Worm (Caenorhabditis elegans) whole organism, midembryonic: ENCODE results near the gene C03H5.9.

ENCODE experiments used
- T22C8.4 ChIP-seq: fragments of 200-800 bp; sonication (Bioruptor generic); IDR thresholded peaks from 2 replicates; pipeline ENCODE4 v1.3.6; 2022; ENCODE audit warnings: missing genetic modification characterization, missing compliant biosample characterization
- cog-1 ChIP-seq: sonication (generic microtip); optimal IDR thresholded peaks from 2 replicates; lab custom pipeline; 2016; ENCODE audit warnings: missing genetic modification characterization, missing compliant biosample characterization
- flt-1 ChIP-seq: fragments of 200-800 bp; sonication (Bioruptor generic); IDR thresholded peaks from 2 replicates; pipeline ENCODE4 v1.3.6; 2022; ENCODE audit warnings: missing genetic modification characterization, missing compliant biosample characterization
- klf-2 ChIP-seq: fragments of 200-800 bp; sonication (Bioruptor generic); conservative IDR thresholded peaks from 2 replicates; pipeline ENCODE4 v1.3.6; 2022; ENCODE audit warnings: missing genetic modification reagents, missing genetic modification characterization, missing compliant biosample characterization
- med-1 ChIP-seq: sonication (generic microtip); optimal IDR thresholded peaks from 2 replicates; lab custom pipeline; 2017; ENCODE audit warnings: missing genetic modification characterization, mild to moderate bottlenecking, missing compliant biosample characterization, antibody characterized with exemption, missing genetic modification reagents; ENCODE audit not compliant: insufficient read depth
- ref-1 ChIP-seq: fragments of 200-800 bp; sonication (Bioruptor generic); conservative IDR thresholded peaks from 2 replicates; pipeline ENCODE4 v1.3.6; 2022; ENCODE audit warnings: missing genetic modification reagents, missing genetic modification characterization, missing compliant biosample characterization
- tab-1 ChIP-seq: fragments of 200-800 bp; sonication (Bioruptor generic); IDR thresholded peaks from 2 replicates; pipeline ENCODE4 v1.3.6; 2022; ENCODE audit warnings: missing genetic modification characterization, missing compliant biosample characterization
- ztf-23 ChIP-seq: fragments of 200-800 bp; sonication (Bioruptor generic); IDR thresholded peaks from 2 replicates; pipeline ENCODE4 v1.3.6; 2022; ENCODE audit warnings: missing genetic modification reagents, missing genetic modification characterization, missing compliant biosample characterization
- ztf-29 ChIP-seq: fragments of 200-800 bp; sonication (Bioruptor generic); IDR thresholded peaks from 2 replicates; pipeline ENCODE4 v1.3.6; 2022; ENCODE audit warnings: missing genetic modification reagents, missing genetic modification characterization, missing compliant biosample characterization

C03H5.9 gene

DNA sequence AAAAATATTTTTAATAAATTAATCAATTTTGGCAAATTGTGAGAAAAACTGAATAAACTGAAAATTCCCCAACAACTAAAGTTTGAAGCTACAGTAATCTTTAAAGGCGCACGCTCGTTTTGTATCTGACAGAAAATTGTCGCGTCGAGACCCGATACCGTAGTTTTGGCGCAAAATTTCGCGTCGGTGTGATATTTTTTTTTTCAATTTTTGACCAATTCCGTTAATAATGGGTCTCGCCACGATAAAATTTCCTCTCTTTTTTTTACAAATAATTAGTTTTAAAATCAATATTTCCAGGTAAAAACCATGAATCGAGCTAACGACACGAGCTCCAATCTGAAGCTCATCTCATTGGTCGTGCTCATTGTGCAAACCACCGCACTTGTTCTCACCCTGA is 10.1 kb downstream of the C03H5.9 start, which contains the start of gene nstp-4:
nstp-4 (plus strand) TSS at position 301 of the 400 bp plus-strand sequence.
- TF ChIP-seq cog-1 (tag; lab: Kevin White, UChicago) (no peak), tab-1 (GFP tag; lab: Robert Waterston, UW) (no peak), flt-1 (GFP tag; lab: Robert Waterston, UW) (no peak), med-1 (GFP tag; lab: Kevin White, UChicago) (no peak), ztf-29 (GFP tag; lab: Robert Waterston, UW) (no peak), T22C8.4 (GFP tag; lab: Robert Waterston, UW) (no peak), ref-1 (GFP tag; lab: Robert Waterston, UW) (no peak), klf-2 (GFP tag; lab: Robert Waterston, UW) (no peak)

DNA sequence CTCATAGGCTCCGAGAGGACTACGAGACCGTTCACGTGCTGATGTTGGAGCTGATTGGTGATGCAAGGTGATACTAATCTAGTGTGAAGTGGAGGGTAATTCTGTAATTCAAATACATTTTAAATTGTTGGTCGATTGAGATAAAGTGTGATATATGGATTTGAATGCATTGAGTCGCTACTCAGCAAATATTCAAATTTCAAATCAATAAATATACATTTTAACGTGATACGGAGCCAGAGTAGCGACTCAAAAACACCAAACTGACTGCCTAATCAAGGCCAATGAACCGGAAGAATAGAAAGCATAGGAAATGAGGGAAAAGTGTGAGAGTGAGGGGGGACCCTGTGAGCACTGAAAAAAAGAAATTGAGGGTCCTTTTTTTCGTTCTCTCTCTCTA is 20.9 kb downstream of the C03H5.9 start, which contains the start of gene C03H5.6:
C03H5.6 (minus strand) TSS at position 101 of the 400 bp plus-strand sequence.
- no peak for TF ChIP-seq cog-1 (tag; lab: Kevin White, UChicago)
- no peak for TF ChIP-seq klf-2 (GFP tag; lab: Robert Waterston, UW)
- TF ChIP-seq med-1 (GFP tag; lab: Kevin White, UChicago) = no peak

DNA sequence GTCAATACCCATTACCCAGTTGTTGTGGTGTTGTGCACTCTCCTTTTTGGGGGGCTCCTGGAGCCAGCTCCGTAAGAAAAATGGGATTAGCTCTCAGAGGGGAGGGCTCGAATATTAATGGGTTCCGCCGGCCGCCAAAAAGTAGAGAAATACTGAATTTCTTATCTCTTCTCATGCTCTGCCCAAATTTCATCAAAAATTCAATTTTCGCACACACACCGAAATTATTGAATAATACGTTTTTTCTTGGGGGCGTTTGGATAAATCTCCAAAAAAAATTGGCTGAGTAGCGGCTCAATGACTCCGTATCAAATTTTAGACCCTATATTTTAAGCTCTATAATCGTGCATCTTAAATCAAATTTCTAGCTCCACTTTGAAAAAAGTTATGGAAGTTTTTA is 21.7 kb downstream of the C03H5.9 start:
- TF ChIP-seq tab-1 (GFP tag; lab: Robert Waterston, UW) (no peak), ztf-29 (GFP tag; lab: Robert Waterston, UW) (no peak), cog-1 (tag; lab: Kevin White, UChicago) (no peak)

DNA sequence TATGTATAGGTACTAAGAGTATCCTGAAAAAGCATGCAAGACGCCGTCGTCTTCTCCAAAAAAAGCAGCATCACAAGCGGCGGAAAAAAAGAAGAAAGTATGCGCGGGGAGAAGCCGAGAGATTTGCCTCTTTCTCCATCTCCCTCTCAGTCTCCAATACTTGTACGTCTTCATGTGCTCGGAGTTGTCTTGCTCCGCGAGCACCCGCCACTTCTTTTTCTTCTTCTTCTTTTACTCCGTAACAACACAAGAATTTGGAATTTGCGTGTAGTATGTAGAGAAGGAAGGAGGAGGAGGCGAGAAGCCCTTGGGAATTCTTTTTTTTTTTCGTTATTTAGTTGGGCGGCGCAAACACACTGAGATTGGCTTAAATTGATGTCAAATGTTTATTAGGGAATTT is 22.8 kb downstream of the C03H5.9 start:
- TF ChIP-seq ztf-29 (GFP tag; lab: Robert Waterston, UW) (no peak), T22C8.4 (GFP tag; lab: Robert Waterston, UW) (no peak), med-1 (GFP tag; lab: Kevin White, UChicago) (no peak), klf-2 (GFP tag; lab: Robert Waterston, UW) (no peak), ztf-23 (GFP tag; lab: Robert Waterston, UW) (no peak), flt-1 (GFP tag; lab: Robert Waterston, UW) (no peak), ref-1 (GFP tag; lab: Robert Waterston, UW) (no peak), tab-1 (GFP tag; lab: Robert Waterston, UW) (no peak), cog-1 (tag; lab: Kevin White, UChicago) (no peak)

DNA sequence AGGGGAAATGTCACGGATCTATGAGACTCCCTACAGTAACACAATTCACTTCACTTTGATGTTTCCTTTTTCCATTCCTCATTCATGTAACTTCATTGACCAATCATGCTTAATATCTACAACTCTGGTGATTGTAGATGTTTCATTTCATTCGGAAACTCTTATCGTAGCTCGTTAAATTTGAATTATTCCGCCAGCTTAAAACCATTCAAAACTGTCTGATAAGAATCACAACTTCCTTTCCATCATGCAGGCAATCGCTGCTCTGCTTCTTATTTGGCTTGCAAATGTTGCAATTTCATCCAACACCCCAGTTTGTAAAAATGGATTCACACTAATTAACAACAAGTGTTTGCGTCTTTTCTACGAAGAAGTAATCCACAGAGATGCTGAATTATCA is 24.0 kb downstream of the C03H5.9 start, which contains the start of gene clec-10:
clec-10 (plus strand) TSS at position 244 of the 400 bp plus-strand sequence.
- TF ChIP-seq med-1 (GFP tag; lab: Kevin White, UChicago) = no peak
- no peak for TF ChIP-seq tab-1 (GFP tag; lab: Robert Waterston, UW)

DNA sequence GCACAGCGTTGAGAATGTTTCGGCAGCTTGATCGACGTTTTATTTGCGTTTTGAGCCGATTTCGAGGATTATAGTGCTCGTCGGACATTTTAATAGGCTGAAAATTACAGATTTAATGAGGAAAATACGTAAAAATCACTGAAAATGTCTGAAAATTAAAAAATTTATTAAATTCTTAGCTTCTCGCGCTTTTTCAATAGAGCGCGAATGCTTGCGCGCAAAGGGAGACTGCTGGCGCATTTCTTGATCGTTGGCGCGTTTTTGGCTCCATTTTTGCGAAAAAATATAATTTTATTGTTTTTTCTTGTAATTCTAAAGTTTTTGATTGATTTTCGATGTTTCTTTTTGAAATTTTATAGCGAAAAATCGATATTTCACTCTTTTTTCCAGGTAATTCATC is 32.4 kb downstream of the C03H5.9 start, which contains the start of the genes dnsn-1 and C24H12.4:
dnsn-1 (minus strand) TSS at position 101 of the 400 bp plus-strand sequence.
C24H12.4 (plus strand) TSS at position 391 of the 400 bp plus-strand sequence.
- no peak for TF ChIP-seq ref-1 (GFP tag; lab: Robert Waterston, UW)
- no peak for TF ChIP-seq ztf-29 (GFP tag; lab: Robert Waterston, UW)
- no peak for TF ChIP-seq tab-1 (GFP tag; lab: Robert Waterston, UW)
- peak; percentile 62 for TF ChIP-seq cog-1 (tag; lab: Kevin White, UChicago)
- TF ChIP-seq ztf-23 (GFP tag; lab: Robert Waterston, UW) = no peak

DNA sequence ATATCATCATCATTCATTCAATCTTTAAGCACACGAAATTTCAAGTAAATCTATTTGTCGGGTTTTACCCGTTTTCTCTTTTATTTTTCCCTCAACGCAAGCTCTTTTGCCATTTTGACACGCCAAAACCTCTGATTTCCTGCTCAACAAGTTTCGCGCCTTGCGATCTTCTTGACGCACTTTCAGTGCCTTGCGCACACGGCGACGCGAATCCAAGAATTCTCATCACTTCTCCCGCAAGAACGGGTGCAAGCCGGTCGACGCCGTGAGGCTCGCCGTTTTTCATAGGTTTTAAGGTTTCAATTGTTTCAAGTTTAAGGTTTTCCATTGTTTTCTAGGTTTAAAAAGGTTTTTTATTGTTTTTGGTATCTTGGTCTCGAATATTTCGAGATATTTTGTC is 38.4 kb downstream of the C03H5.9 start:
- TF ChIP-seq flt-1 (GFP tag; lab: Robert Waterston, UW) = peak; percentile 78; the same call in 1 of the 2 replicates
- peak; percentile 57; the same call in 1 of the 2 replicates for TF ChIP-seq tab-1 (GFP tag; lab: Robert Waterston, UW)
- peak; percentile 73 for TF ChIP-seq ztf-23 (GFP tag; lab: Robert Waterston, UW)

DNA sequence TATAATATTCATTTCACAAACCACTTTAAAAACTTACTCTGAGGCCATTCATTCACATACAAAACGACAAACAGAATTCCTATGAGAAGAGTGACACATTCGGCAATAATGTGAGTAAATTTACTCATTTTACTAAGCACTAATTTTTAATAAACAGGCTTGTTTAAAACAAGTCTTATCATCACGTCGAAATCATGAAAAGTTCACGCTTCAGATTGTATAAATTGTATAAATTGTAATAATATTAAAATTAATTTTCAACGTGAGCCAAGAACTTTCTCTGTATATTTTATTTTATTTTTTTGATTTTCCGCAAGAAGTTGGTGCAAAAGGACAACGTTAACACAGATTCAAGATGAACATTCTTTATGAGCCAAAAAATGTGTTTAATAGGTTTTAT is 40.3 kb downstream of the C03H5.9 start, which contains the start of gene C24H12.6:
C24H12.6 (minus strand) TSS at position 101 of the 400 bp plus-strand sequence.
- no peak for TF ChIP-seq ztf-23 (GFP tag; lab: Robert Waterston, UW)
- TF ChIP-seq med-1 (GFP tag; lab: Kevin White, UChicago) = no peak
- TF ChIP-seq tab-1 (GFP tag; lab: Robert Waterston, UW) = no peak
- no peak for TF ChIP-seq T22C8.4 (GFP tag; lab: Robert Waterston, UW)

DNA sequence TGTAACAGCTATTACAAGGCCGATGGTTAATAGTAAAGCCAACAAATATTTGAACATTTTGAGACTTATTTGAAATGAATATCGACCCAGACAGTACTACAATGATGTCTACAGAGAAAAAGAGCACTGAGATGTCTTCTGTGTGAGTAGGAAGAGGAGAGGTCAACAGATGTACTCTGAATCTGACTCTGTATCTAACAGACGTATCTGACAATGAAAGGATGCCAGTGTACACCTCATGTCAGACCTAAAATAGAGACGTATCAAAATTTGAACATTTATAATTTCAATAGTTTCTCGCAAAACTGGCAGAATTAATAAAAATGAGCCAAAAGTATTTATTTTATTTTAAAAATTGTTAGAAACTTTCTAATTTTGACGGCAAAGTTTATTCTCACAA is 44.6 kb downstream of the C03H5.9 start, which contains the start of gene C24H12.8:
C24H12.8 (minus strand) TSS at position 101 of the 400 bp plus-strand sequence.
- no peak for TF ChIP-seq tab-1 (GFP tag; lab: Robert Waterston, UW)
- no peak for TF ChIP-seq med-1 (GFP tag; lab: Kevin White, UChicago)
- no peak for TF ChIP-seq cog-1 (tag; lab: Kevin White, UChicago)
- no peak for TF ChIP-seq ref-1 (GFP tag; lab: Robert Waterston, UW)
- TF ChIP-seq klf-2 (GFP tag; lab: Robert Waterston, UW) = no peak
- no peak for TF ChIP-seq flt-1 (GFP tag; lab: Robert Waterston, UW)
- no peak for TF ChIP-seq ztf-23 (GFP tag; lab: Robert Waterston, UW)
- no peak for TF ChIP-seq ztf-29 (GFP tag; lab: Robert Waterston, UW)
- TF ChIP-seq T22C8.4 (GFP tag; lab: Robert Waterston, UW) = no peak
